Worm (Caenorhabditis elegans): ENCODE measurements around the gene T11F9.10.

T11F9.10 gene

ce11 chrV:11486680-11487079 is at the start of gene T11F9.10:
Gene T11F9.10, plus strand, starts transcription at chrV:11486980.
- TF ChIP-seq nhr-12 (tag; optimal IDR thresholded peaks at IDR 0.05) = no peak
- no peak for TF ChIP-seq pqm-1 (tag; optimal IDR thresholded peaks at IDR 0.05)
- TF ChIP-seq nhr-237 (tag; optimal IDR thresholded peaks at IDR 0.05) = no peak
- TF ChIP-seq eor-1 (tag; optimal IDR thresholded peaks at IDR 0.05) = no peak
- TF ChIP-seq unc-62 (GFP tag; optimal IDR thresholded peaks at IDR 0.05) = no peak
- TF ChIP-seq ztf-11 (tag; optimal IDR thresholded peaks at IDR 0.05) = no peak
- no peak for TF ChIP-seq mdl-1 (tag; optimal IDR thresholded peaks at IDR 0.05)
- TF ChIP-seq R02D3.7 (tag; optimal IDR thresholded peaks at IDR 0.05) = no peak
- TF ChIP-seq hmg-11 (tag; optimal IDR thresholded peaks at IDR 0.05) = no peak
- no peak for TF ChIP-seq ceh-82 (tag; optimal IDR thresholded peaks at IDR 0.05)
- no peak for TF ChIP-seq nfya-1 (tag; optimal IDR thresholded peaks at IDR 0.05; ENCODE audit: insufficient read depth)
- no peak for TF ChIP-seq unc-39 (tag; optimal IDR thresholded peaks at IDR 0.05)
- TF ChIP-seq mml-1 (tag; optimal IDR thresholded peaks at IDR 0.05) = no peak
- TF ChIP-seq fos-1 (tag; optimal IDR thresholded peaks at IDR 0.05) = no peak
- TF ChIP-seq ceh-9 (tag; optimal IDR thresholded peaks at IDR 0.05) = no peak
- TF ChIP-seq nhr-43 (tag; optimal IDR thresholded peaks at IDR 0.05; ENCODE audit: poor library complexity, severe bottlenecking) = no peak
- TF ChIP-seq nhr-23 (tag; optimal IDR thresholded peaks at IDR 0.05) = no peak
- no peak for TF ChIP-seq lin-39 (tag; optimal IDR thresholded peaks at IDR 0.05)
- no peak for TF ChIP-seq ceh-16 (tag; optimal IDR thresholded peaks at IDR 0.05)
- no peak for TF ChIP-seq daf-12 (tag; optimal IDR thresholded peaks at IDR 0.05)

ce11 chrV:11438464-11438863 is 48.3 kb upstream of the T11F9.10 start, which contains the start of gene dmsr-1:
Gene dmsr-1, plus strand, starts transcription at chrV:11438764.
- TF ChIP-seq lin-15B (tag; optimal IDR thresholded peaks at IDR 0.05) (no peak), ZK546.5 (tag; optimal IDR thresholded peaks at IDR 0.05) (no peak), mdl-1 (tag; optimal IDR thresholded peaks at IDR 0.05) (no peak), elt-1 (tag; optimal IDR thresholded peaks at IDR 0.05) (no peak), daf-12 (tag; optimal IDR thresholded peaks at IDR 0.05) (no peak), hmg-11 (tag; optimal IDR thresholded peaks at IDR 0.05) (no peak), pha-4 (tag; optimal IDR thresholded peaks at IDR 0.05) (no peak), mml-1 (tag; optimal IDR thresholded peaks at IDR 0.05) (no peak), lin-39 (tag; optimal IDR thresholded peaks at IDR 0.05) (no peak), aly-2 (tag; optimal IDR thresholded peaks at IDR 0.05) (no peak), fos-1 (tag; optimal IDR thresholded peaks at IDR 0.05) (no peak), nhr-23 (tag; optimal IDR thresholded peaks at IDR 0.05) (no peak)

DNA sequence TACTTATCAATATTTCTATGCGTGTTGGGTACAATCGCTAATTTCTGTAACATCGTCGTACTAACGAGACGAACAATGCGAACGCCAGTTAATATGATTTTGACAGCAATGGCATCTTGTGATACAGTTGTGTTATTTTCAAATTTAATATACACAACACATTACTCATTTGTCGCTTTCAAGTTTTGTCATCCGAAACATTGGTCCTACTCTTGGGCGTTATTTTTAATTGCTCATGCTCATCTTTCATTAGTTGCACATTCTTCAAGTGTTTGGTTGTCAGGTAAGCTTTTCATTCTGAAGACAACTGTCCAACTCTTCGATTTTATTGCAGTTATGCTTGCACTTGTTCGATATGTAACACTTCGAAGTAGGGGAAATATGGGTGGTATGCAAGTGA is 47.6 kb upstream of the T11F9.10 start:
- TF ChIP-seq ZK546.5 (tag; optimal IDR thresholded peaks at IDR 0.05) = no peak
- TF ChIP-seq fkh-10 (GFP tag; optimal IDR thresholded peaks at IDR 0.05) = no peak
- TF ChIP-seq snpc-4 (tag; optimal IDR thresholded peaks at IDR 0.05) = no peak
- TF ChIP-seq fkh-2 (tag; optimal IDR thresholded peaks at IDR 0.05) = no peak
- TF ChIP-seq lin-15B (tag; optimal IDR thresholded peaks at IDR 0.05) = no peak
- no peak for TF ChIP-seq mdl-1 (tag; optimal IDR thresholded peaks at IDR 0.05)
- no peak for TF ChIP-seq ama-1 (optimal IDR thresholded peaks at IDR 0.05)

ce11 chrV:11443503-11443902 is 43.3 kb upstream of the T11F9.10 start, which contains the start of gene F57B7.2:
Gene F57B7.2, minus strand, starts transcription at chrV:11443603.
- TF ChIP-seq unc-62 (GFP tag; optimal IDR thresholded peaks at IDR 0.05) (peak; percentile 6), nfya-1 (tag; optimal IDR thresholded peaks at IDR 0.05; ENCODE audit: insufficient read depth) (peak; percentile 16), nhr-23 (tag; optimal IDR thresholded peaks at IDR 0.05) (no peak)

DNA sequence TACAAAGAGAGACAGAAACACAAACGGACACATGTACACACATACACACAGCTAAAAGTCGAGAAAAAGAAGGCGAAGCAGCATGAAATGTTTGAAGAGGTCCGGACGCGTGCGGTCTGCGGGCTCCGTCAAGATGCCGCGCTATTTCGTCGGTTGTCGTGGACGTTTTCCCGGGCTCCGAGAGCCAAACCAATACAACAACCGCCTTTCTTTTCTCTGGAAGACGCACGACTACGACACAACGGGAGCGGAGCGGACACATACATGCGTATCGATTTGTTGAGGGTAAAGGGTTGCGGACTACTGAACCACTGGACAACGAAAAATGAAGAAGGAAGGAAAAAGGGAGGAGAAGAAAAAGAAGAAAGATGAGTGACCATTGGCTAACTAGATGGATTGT is 41.4 kb upstream of the T11F9.10 start:
- TF ChIP-seq nhr-28 (tag; optimal IDR thresholded peaks at IDR 0.05) (no peak), unc-62 (GFP tag; optimal IDR thresholded peaks at IDR 0.05) (peak; percentile 52), nfya-1 (tag; optimal IDR thresholded peaks at IDR 0.05; ENCODE audit: insufficient read depth) (peak; percentile 86), ceh-28 (tag; optimal IDR thresholded peaks at IDR 0.05) (peak; percentile 28), lin-15B (tag; optimal IDR thresholded peaks at IDR 0.05) (no peak), eor-1 (tag; optimal IDR thresholded peaks at IDR 0.05) (no peak), snpc-4 (tag; optimal IDR thresholded peaks at IDR 0.05) (peak; percentile 20), nhr-11 (tag; optimal IDR thresholded peaks at IDR 0.05) (no peak), lin-39 (tag; optimal IDR thresholded peaks at IDR 0.05) (peak; percentile 73), mml-1 (tag; optimal IDR thresholded peaks at IDR 0.05) (no peak), pqm-1 (tag; optimal IDR thresholded peaks at IDR 0.05) (no peak), elt-1 (tag; optimal IDR thresholded peaks at IDR 0.05) (no peak), hmg-11 (tag; optimal IDR thresholded peaks at IDR 0.05) (peak; percentile 30), egl-5 (tag; optimal IDR thresholded peaks at IDR 0.05) (peak; percentile 48), fos-1 (tag; optimal IDR thresholded peaks at IDR 0.05) (no peak)

All from whole organism, L3 larva.